Worm (Caenorhabditis elegans): Measurements from ENCODE around the gene dyrb-1.

dyrb-1 gene

ce11 chrII:9137803-9138202 lies 30.9 kb upstream of the dyrb-1 start, which contains the start of gene C16D2.3:
Gene C16D2.3, plus strand, starts transcription at chrII:9138103.
- TF ChIP-seq ceh-31 (tag; optimal IDR thresholded peaks at IDR 0.05) (no peak), hlh-6 (tag; optimal IDR thresholded peaks at IDR 0.05) (no peak), pax-1 (tag; optimal IDR thresholded peaks at IDR 0.05) (no peak), tbx-7 (tag; optimal IDR thresholded peaks at IDR 0.05) (no peak), ref-2 (tag; optimal IDR thresholded peaks at IDR 0.05) (no peak), ceh-24 (tag; optimal IDR thresholded peaks at IDR 0.05) (no peak), ceh-2 (tag; optimal IDR thresholded peaks at IDR 0.05) (no peak), ceh-22 (tag; optimal IDR thresholded peaks at IDR 0.05) (no peak), ceh-34 (tag; optimal IDR thresholded peaks at IDR 0.05) (no peak), sox-2 (GFP tag; IDR thresholded peaks at IDR 0.05) (no peak), ceh-30 (tag; optimal IDR thresholded peaks at IDR 0.05) (no peak), unc-3 (GFP tag; conservative IDR thresholded peaks at IDR 0.05) (no peak), unc-3 (tag; optimal IDR thresholded peaks at IDR 0.05) (no peak), pqm-1 (tag; optimal IDR thresholded peaks at IDR 0.05) (no peak), nhr-232 (tag; optimal IDR thresholded peaks at IDR 0.05) (no peak), npax-4 (tag; optimal IDR thresholded peaks at IDR 0.05) (no peak), ttx-3 (tag; optimal IDR thresholded peaks at IDR 0.05) (no peak)

DNA sequence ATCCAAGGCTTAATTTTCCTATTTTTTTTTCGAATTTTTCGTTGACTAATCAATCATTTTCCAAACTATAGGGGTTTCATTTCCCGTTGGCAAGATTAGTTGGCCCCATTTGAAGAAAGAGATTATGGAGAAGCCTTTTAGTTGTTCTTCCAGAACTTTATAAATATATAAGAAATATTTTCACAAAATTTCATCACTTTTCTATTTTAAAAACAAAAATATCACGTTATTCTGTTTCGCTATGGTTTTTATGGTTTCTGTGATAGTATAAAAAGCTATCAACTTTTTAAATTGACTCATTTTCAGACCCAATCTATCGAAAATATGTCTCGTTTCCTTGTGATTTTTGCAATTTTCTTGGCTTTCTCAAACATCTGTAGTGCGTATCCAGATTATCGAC lies 28.9 kb upstream of the dyrb-1 start, which contains the start of gene nlp-78:
TSS of gene nlp-78 (plus strand) at position 301 of the 400 bp plus-strand sequence.
- no peak for TF ChIP-seq che-1 (tag; optimal IDR thresholded peaks at IDR 0.05)
- no peak for TF ChIP-seq ceh-2 (tag; optimal IDR thresholded peaks at IDR 0.05)
- TF ChIP-seq unc-3 (GFP tag; conservative IDR thresholded peaks at IDR 0.05), result no peak
- TF ChIP-seq unc-3 (tag; optimal IDR thresholded peaks at IDR 0.05), result no peak
- TF ChIP-seq pros-1 (tag; optimal IDR thresholded peaks at IDR 0.05), result no peak

DNA sequence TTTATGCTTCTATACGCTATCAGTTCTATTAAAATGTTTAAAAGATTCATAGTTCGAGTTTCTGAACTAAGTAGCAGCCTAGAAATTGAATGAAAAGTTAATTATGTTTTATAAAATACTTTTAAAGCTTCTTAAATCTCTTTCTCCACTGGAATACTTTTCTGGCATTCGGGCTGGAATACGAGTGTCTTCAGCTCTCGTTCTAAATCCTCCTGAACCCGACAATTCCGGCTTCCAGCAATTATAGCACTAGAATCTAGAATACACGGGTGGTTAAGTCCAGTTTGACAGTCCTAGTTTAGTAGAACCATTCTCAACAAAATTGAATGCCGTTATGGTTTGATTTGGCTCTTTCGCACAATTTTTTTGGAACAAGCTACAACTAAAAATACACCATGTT lies 25.4 kb upstream of the dyrb-1 start:
- TF ChIP-seq hlh-13 (GFP tag; optimal IDR thresholded peaks at IDR 0.05), result no peak
- no peak for TF ChIP-seq ceh-22 (tag; optimal IDR thresholded peaks at IDR 0.05)
- TF ChIP-seq fax-1 (tag; optimal IDR thresholded peaks at IDR 0.05), result no peak
- no peak for TF ChIP-seq ceh-24 (tag; optimal IDR thresholded peaks at IDR 0.05)
- TF ChIP-seq fkh-10 (GFP tag; optimal IDR thresholded peaks at IDR 0.05), result no peak
- TF ChIP-seq pax-1 (tag; optimal IDR thresholded peaks at IDR 0.05), result no peak
- TF ChIP-seq K09A11.1 (tag; optimal IDR thresholded peaks at IDR 0.05; ENCODE audit: insufficient read depth), result no peak
- no peak for TF ChIP-seq odd-2 (tag; optimal IDR thresholded peaks at IDR 0.05)
- TF ChIP-seq dve-1 (tag; optimal IDR thresholded peaks at IDR 0.05), result no peak
- TF ChIP-seq C08G9.2 (tag; optimal IDR thresholded peaks at IDR 0.05), result no peak
- no peak for TF ChIP-seq rnt-1 (tag; optimal IDR thresholded peaks at IDR 0.05)
- no peak for TF ChIP-seq zip-5 (tag; optimal IDR thresholded peaks at IDR 0.05)
- no peak for TF ChIP-seq sox-4 (tag; optimal IDR thresholded peaks at IDR 0.05)
- TF ChIP-seq pha-4 (tag; optimal IDR thresholded peaks at IDR 0.05), result no peak
- TF ChIP-seq unc-42 (tag; optimal IDR thresholded peaks at IDR 0.05), result no peak
- no peak for TF ChIP-seq K02D7.2 (tag; optimal IDR thresholded peaks at IDR 0.05)
- TF ChIP-seq mec-3 (tag; optimal IDR thresholded peaks at IDR 0.05; ENCODE audit: borderline replicate concordance), result no peak
- no peak for TF ChIP-seq ceh-2 (tag; optimal IDR thresholded peaks at IDR 0.05)
- no peak for TF ChIP-seq npax-4 (tag; optimal IDR thresholded peaks at IDR 0.05)
- no peak for TF ChIP-seq hlh-15 (tag; optimal IDR thresholded peaks at IDR 0.05)

DNA sequence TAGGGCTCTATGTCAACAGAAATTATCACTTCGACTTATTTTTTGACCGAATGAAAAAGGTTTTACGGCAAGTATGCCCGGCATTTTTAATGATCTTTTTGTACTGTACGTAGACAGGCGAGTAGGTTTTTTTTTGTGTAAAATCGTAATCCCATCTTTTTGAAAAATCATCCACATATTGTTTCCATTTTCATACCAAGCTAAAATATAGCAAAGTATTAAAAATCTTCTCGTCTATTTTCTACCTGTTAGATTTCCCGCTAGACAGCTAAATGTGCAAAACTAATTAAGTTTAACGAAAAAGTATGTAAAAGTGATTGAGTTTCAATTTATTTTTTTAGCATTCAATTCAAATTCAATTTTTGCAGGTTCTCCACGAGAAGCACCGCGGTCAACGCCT lies 24.4 kb upstream of the dyrb-1 start, which contains the start of gene C16D2.1:
TSS of gene C16D2.1 (plus strand) at position 301 of the 400 bp plus-strand sequence.
- no peak for TF ChIP-seq pat-9 (tag; optimal IDR thresholded peaks at IDR 0.05)
- TF ChIP-seq nhr-232 (tag; optimal IDR thresholded peaks at IDR 0.05), result no peak
- no peak for TF ChIP-seq madf-2 (tag; optimal IDR thresholded peaks at IDR 0.05)
- no peak for TF ChIP-seq tbx-7 (tag; optimal IDR thresholded peaks at IDR 0.05)
- no peak for TF ChIP-seq pax-1 (tag; optimal IDR thresholded peaks at IDR 0.05)
